Fruit fly (Drosophila melanogaster): ENCODE results near the gene CG34263.

CG34263 gene

dm6 chr3L:223019-223902 is 42.4 kb downstream of the CG34263 start, which contains the start of the genes pyx and CG33229:
Gene pyx (minus strand): TSS chr3L:223069.
Gene CG33229 (plus strand): TSS chr3L:223852.
- TF ChIP-seq EcR (GFP tag; optimal IDR thresholded peaks at IDR 0.05) (no peak), pan (optimal IDR thresholded peaks at IDR 0.05) (no peak), usp (GFP tag; optimal IDR thresholded peaks at IDR 0.05) (no peak), CG8478 (optimal IDR thresholded peaks at IDR 0.05) (no peak), psq (optimal IDR thresholded peaks at IDR 0.05) (no peak), Dll (optimal IDR thresholded peaks at IDR 0.05) (no peak)

dm6 chr3L:217480-218118 is 48.1 kb downstream of the CG34263 start, which contains the start of gene CG13877:
Gene CG13877 (plus strand): TSS chr3L:218068.
- TF ChIP-seq EcR (GFP tag; optimal IDR thresholded peaks at IDR 0.05) (no peak), CG8478 (optimal IDR thresholded peaks at IDR 0.05) (no peak), pan (optimal IDR thresholded peaks at IDR 0.05) (no peak), Dll (optimal IDR thresholded peaks at IDR 0.05) (no peak), usp (GFP tag; optimal IDR thresholded peaks at IDR 0.05) (no peak), psq (optimal IDR thresholded peaks at IDR 0.05) (no peak)

DNA sequence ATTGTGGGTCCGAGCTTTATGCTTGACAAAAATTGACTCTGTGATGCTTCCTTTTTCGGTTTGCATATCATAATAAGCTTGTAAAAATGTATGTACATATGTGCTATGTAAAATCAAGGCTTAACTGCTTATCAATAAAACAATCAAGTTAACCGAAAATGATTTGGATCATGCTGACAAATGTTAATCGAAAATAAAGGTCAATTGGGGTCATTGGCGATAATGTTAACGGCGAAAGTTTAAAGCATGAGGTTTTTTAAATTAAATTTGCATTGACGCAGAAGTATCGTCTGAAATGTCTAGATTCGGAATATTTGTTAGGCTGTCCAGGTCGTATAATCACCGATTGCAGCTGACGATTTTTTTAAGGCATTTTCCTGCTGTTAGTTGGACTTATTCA is 49.4 kb downstream of the CG34263 start, which contains the start of gene Kaz1-ORFB:
Kaz1-ORFB (plus strand) TSS at position 301 of the 400 bp plus-strand sequence.
- TF ChIP-seq pan (optimal IDR thresholded peaks at IDR 0.05) (no peak), Dll (optimal IDR thresholded peaks at IDR 0.05) (no peak), usp (GFP tag; optimal IDR thresholded peaks at IDR 0.05) (no peak), psq (optimal IDR thresholded peaks at IDR 0.05) (no peak), CG8478 (optimal IDR thresholded peaks at IDR 0.05) (no peak), EcR (GFP tag; optimal IDR thresholded peaks at IDR 0.05) (no peak)
